Worm (Caenorhabditis elegans): ENCODE measurements around the gene Y69F12A.1.
"Not testable (repeated sequence)": the region's sequence is repeated elsewhere in the genome, so short reads cannot be mapped to it uniquely, and the experiment has no call there.

Gene Y69F12A.1

ce11 chrIII:7456640-7457039 lies at the start of gene Y69F12A.1:
TSS of gene Y69F12A.1 (plus strand) at chrIII:7456940.
- no peak for TF ChIP-seq ztf-23 (GFP tag; IDR thresholded peaks at IDR 0.05)
- no peak for TF ChIP-seq cog-1 (tag; optimal IDR thresholded peaks at IDR 0.05)
- TF ChIP-seq ztf-29 (GFP tag; IDR thresholded peaks at IDR 0.05) = no peak
- no peak for TF ChIP-seq tab-1 (GFP tag; IDR thresholded peaks at IDR 0.05)

DNA sequence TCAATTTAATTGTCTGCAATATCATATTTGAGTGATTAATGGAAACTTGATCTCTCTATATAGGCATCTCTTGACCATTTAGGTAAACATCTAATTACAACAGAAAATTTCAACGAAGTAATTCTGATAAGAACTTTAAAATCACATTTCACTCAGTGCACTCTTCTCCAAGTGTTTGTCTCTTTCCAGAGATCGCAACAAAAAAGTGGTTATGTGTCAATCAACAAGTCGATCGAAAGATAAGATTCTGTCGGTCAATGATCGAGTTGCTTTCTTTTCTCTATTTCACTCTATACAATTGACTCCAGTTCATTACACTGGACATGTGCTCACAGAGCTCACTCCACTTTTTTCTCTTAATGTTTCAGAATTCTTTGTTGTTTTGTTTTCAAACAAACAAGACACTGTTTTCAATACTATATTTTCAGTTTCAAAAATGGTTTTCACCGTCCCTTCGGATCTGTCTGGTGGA lies 3.1 kb upstream of the Y69F12A.1 start, which contains the start of gene alh-12:
alh-12 (plus strand) TSS at position 422 of the 472 bp plus-strand sequence.
- no peak for TF ChIP-seq ref-1 (GFP tag; conservative IDR thresholded peaks at IDR 0.05)
- TF ChIP-seq flt-1 (GFP tag; IDR thresholded peaks at IDR 0.05) = no peak
- TF ChIP-seq tab-1 (GFP tag; IDR thresholded peaks at IDR 0.05) = no peak
- TF ChIP-seq ztf-29 (GFP tag; IDR thresholded peaks at IDR 0.05) = no peak
- no peak for TF ChIP-seq klf-2 (GFP tag; conservative IDR thresholded peaks at IDR 0.05)
- no peak for TF ChIP-seq cog-1 (tag; optimal IDR thresholded peaks at IDR 0.05)
- no peak for TF ChIP-seq ztf-23 (GFP tag; IDR thresholded peaks at IDR 0.05)
- no peak for TF ChIP-seq T22C8.4 (GFP tag; IDR thresholded peaks at IDR 0.05)
- TF ChIP-seq med-1 (GFP tag; optimal IDR thresholded peaks at IDR 0.05; ENCODE audit: insufficient read depth) = no peak

DNA sequence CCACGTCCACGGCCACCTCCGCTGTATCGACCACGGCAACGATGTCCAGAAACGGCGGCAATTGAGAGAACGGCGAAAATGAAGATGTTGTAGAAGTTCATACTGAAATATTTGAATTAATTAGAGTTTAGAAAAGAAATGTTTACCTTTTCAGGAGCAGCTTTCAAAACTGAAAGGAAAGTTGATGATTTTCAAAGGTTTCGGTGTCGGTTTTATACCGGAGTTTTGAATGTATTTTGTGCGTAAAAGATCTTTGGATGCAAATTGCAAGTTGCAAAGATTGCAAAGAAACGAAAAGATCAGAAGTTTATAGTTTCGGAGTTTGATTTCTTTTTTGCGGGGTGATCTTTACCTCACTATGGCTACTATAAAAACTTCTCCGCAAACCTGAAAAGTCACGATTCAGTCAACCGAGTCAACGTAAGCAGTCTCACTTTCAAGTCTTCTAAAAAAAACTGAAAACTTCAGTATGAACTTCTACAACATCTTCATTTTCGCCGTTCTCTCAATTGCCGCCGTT lies 2.2 kb downstream of the Y69F12A.1 start, which contains the start of the genes fipr-19 and fipr-18:
fipr-19 (minus strand) TSS at position 101 of the 520 bp plus-strand sequence.
fipr-18 (plus strand) TSS at position 470 of the 520 bp plus-strand sequence.
- TF ChIP-seq cog-1 (tag; optimal IDR thresholded peaks at IDR 0.05) (no peak), flt-1 (GFP tag; IDR thresholded peaks at IDR 0.05) (no peak)

DNA sequence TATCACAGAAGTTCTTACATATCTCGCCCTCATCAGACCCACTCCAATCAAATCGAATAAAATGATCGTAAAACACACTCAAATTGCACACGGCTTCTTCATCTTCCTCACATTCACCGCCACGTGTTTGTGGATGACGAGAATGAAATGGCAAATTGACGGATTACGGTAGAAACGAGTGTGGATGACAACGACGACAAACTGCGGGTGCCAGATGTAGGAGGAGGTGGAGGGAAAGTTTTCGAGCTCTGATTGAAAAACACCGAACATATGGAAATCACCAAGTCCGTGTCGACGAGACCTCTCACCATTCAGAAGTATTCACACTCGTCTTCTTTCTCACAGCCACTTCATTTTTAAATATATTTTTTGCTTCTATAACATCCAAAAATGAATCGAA lies 3.3 kb downstream of the Y69F12A.1 start, which contains the start of gene mls-1:
mls-1 (plus strand) TSS at position 324 of the 400 bp plus-strand sequence.
- TF ChIP-seq klf-2 (GFP tag; conservative IDR thresholded peaks at IDR 0.05) = no peak
- TF ChIP-seq ztf-23 (GFP tag; IDR thresholded peaks at IDR 0.05) = no peak
- TF ChIP-seq ref-1 (GFP tag; conservative IDR thresholded peaks at IDR 0.05) = no peak
- no peak for TF ChIP-seq med-1 (GFP tag; optimal IDR thresholded peaks at IDR 0.05; ENCODE audit: insufficient read depth)
- no peak for TF ChIP-seq flt-1 (GFP tag; IDR thresholded peaks at IDR 0.05)
- no peak for TF ChIP-seq T22C8.4 (GFP tag; IDR thresholded peaks at IDR 0.05)
- no peak for TF ChIP-seq ztf-29 (GFP tag; IDR thresholded peaks at IDR 0.05)
- TF ChIP-seq cog-1 (tag; optimal IDR thresholded peaks at IDR 0.05) = no peak
- TF ChIP-seq tab-1 (GFP tag; IDR thresholded peaks at IDR 0.05) = no peak

DNA sequence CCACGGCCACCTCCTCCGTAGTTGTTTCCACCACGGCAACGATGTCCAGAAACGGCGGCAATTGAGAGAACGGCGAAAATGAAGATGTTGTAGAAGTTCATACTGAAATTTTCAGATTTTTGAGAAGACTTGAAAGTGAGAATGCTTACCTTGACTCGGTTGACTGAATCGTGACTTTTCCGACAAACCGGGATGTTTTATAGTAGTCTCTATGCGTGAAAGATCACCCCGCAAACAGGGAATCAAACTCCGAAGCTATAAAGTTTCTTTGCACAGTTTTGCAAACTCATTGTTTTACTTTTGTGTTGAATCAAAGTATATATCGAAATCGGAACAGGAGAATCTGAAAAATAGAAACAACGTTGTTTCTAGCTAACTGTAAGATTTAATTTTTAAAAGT lies 5.6 kb downstream of the Y69F12A.1 start, which contains the start of gene fipr-20:
fipr-20 (minus strand) TSS at position 101 of the 400 bp plus-strand sequence.
- TF ChIP-seq flt-1 (GFP tag; IDR thresholded peaks at IDR 0.05) = no peak
- TF ChIP-seq ztf-23 (GFP tag; IDR thresholded peaks at IDR 0.05) = no peak
- TF ChIP-seq tab-1 (GFP tag; IDR thresholded peaks at IDR 0.05) = no peak
- TF ChIP-seq T22C8.4 (GFP tag; IDR thresholded peaks at IDR 0.05) = no peak
- no peak for TF ChIP-seq med-1 (GFP tag; optimal IDR thresholded peaks at IDR 0.05; ENCODE audit: insufficient read depth)
- TF ChIP-seq klf-2 (GFP tag; conservative IDR thresholded peaks at IDR 0.05) = no peak
- no peak for TF ChIP-seq ref-1 (GFP tag; conservative IDR thresholded peaks at IDR 0.05)
- TF ChIP-seq cog-1 (tag; optimal IDR thresholded peaks at IDR 0.05) = no peak
- TF ChIP-seq ztf-29 (GFP tag; IDR thresholded peaks at IDR 0.05) = no peak

DNA sequence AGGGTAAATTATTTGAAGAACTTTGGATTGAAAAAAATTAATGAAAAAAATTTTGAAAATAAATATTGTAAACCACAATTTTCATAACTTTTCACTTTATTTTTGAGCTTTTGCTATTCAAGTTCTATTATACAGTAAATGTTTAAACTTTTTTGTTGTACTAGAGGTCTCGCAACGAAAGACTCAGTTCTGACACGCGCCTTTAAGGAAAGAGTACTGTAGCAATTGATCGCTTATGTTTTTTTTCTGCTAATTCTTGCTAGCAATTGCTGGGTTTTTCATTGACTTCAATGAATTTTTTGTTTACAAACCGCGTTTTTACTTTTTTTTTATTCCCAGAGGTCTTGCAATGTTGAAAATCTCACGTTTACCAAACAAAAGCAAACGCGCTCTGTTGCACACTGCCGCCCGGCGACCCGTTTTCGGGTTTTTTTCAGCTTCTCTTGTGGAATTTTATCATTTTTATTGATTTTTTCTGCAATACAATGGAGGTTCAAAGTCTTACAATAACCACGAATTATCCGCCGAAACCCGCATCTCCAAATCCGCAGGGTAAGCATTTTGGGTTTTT lies 6.8 kb downstream of the Y69F12A.1 start, which contains the start of gene H14A12.3:
H14A12.3 (plus strand) TSS at position 360 of the 571 bp plus-strand sequence.
- TF ChIP-seq med-1 (GFP tag; optimal IDR thresholded peaks at IDR 0.05; ENCODE audit: insufficient read depth) (no peak), tab-1 (GFP tag; IDR thresholded peaks at IDR 0.05) (no peak), flt-1 (GFP tag; IDR thresholded peaks at IDR 0.05) (no peak), ztf-23 (GFP tag; IDR thresholded peaks at IDR 0.05) (no peak)

ce11 chrIII:7465347-7465746 lies 8.6 kb downstream of the Y69F12A.1 start, which contains the start of gene fum-1:
TSS of gene fum-1 (plus strand) at chrIII:7465605.
- TF ChIP-seq cog-1 (tag; optimal IDR thresholded peaks at IDR 0.05) (peak; percentile 6), med-1 (GFP tag; optimal IDR thresholded peaks at IDR 0.05; ENCODE audit: insufficient read depth) (no peak)

DNA sequence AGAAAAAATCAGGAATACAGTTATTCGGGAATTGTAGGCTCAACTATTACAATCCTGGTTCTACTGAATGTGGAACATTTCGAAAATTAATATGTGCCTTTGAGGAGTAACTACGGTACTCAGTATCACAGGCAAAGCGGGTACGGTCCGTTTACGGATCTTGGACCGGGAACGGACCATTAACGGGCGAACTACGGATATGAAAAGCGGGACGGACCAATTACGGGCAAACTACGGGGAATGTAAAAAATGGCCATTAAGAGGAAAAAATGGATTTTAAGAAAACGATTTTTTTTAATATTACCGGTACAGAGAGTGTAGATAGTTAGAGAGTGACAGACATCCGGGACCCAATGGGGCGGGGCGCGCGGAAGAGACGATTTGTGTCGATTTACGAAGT lies 12.2 kb downstream of the Y69F12A.1 start, which contains the start of gene H14A12.5:
H14A12.5 (minus strand) TSS at position 101 of the 400 bp plus-strand sequence.
- not testable (repeated sequence) for TF ChIP-seq cog-1 (tag; optimal IDR thresholded peaks at IDR 0.05); tab-1 (GFP tag; IDR thresholded peaks at IDR 0.05); med-1 (GFP tag; optimal IDR thresholded peaks at IDR 0.05; ENCODE audit: insufficient read depth)

ce11 chrIII:7478932-7479331 lies 22.2 kb downstream of the Y69F12A.1 start:
- TF ChIP-seq klf-2 (GFP tag; conservative IDR thresholded peaks at IDR 0.05) = no peak
- TF ChIP-seq flt-1 (GFP tag; IDR thresholded peaks at IDR 0.05) = no peak
- TF ChIP-seq cog-1 (tag; optimal IDR thresholded peaks at IDR 0.05) = no peak
- TF ChIP-seq med-1 (GFP tag; optimal IDR thresholded peaks at IDR 0.05; ENCODE audit: insufficient read depth) = no peak
- no peak for TF ChIP-seq tab-1 (GFP tag; IDR thresholded peaks at IDR 0.05)
- TF ChIP-seq ref-1 (GFP tag; conservative IDR thresholded peaks at IDR 0.05) = no peak
- TF ChIP-seq T22C8.4 (GFP tag; IDR thresholded peaks at IDR 0.05) = no peak
- no peak for TF ChIP-seq ztf-23 (GFP tag; IDR thresholded peaks at IDR 0.05)
- TF ChIP-seq ztf-29 (GFP tag; IDR thresholded peaks at IDR 0.05) = no peak

DNA sequence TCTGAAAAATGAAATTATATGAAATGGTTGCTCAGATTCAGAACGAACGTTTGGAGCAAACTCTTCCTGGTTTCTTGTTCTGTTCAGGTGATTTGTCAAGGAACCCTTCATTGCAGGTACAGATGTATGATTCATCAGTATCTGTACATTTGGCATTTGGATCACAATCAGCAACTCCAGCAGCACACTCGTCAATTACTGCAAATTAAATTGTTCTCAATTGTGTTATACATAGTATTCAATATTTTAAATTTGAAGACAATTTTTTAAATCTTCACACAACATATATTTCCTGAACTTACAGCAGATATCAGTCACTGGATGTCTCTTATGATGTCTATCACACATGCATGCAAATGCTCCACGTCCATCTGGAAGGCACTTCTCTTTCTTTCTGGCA lies 28.0 kb downstream of the Y69F12A.1 start:
- TF ChIP-seq ref-1 (GFP tag; conservative IDR thresholded peaks at IDR 0.05) = no peak
- TF ChIP-seq flt-1 (GFP tag; IDR thresholded peaks at IDR 0.05) = no peak
- no peak for TF ChIP-seq med-1 (GFP tag; optimal IDR thresholded peaks at IDR 0.05; ENCODE audit: insufficient read depth)
- no peak for TF ChIP-seq klf-2 (GFP tag; conservative IDR thresholded peaks at IDR 0.05)
- no peak for TF ChIP-seq tab-1 (GFP tag; IDR thresholded peaks at IDR 0.05)
- TF ChIP-seq ztf-29 (GFP tag; IDR thresholded peaks at IDR 0.05) = no peak
- TF ChIP-seq T22C8.4 (GFP tag; IDR thresholded peaks at IDR 0.05) = no peak
- TF ChIP-seq cog-1 (tag; optimal IDR thresholded peaks at IDR 0.05) = no peak
- no peak for TF ChIP-seq ztf-23 (GFP tag; IDR thresholded peaks at IDR 0.05)

Measured in whole organism, midembryonic.